Worm (Caenorhabditis elegans): ENCODE measurements around the gene pitr-3.

DNA sequence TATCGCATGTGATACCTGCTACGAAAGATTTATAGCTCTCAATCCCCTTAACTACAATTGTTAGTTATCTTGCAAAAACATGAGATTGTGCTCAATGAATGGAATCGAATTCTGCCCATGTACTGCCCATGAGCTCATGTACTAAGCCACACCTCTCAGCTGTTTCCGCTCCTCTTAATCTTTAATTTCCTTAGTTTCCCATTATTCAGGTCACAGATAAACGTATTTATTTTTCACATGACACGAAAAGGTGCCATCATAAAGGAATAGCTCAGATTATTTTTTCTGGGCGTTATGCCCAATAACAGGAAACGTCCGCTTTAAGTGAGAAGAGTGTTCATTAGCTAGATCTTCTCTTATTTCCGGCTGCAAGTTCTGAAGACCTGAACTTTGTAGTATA is 44.8 kb upstream of the pitr-3 start:
- no peak for TF ChIP-seq elt-1 (tag; optimal IDR thresholded peaks at IDR 0.05)
- TF ChIP-seq zag-1 (tag; optimal IDR thresholded peaks at IDR 0.05) = no peak
- no peak for TF ChIP-seq fkh-2 (tag; optimal IDR thresholded peaks at IDR 0.05)
- TF ChIP-seq ama-1 (optimal IDR thresholded peaks at IDR 0.05) = no peak
- no peak for TF ChIP-seq fos-1 (tag; optimal IDR thresholded peaks at IDR 0.05)
